Fruit fly (Drosophila melanogaster): ENCODE data around the gene Mat89Ba.

Gene Mat89Ba

DNA sequence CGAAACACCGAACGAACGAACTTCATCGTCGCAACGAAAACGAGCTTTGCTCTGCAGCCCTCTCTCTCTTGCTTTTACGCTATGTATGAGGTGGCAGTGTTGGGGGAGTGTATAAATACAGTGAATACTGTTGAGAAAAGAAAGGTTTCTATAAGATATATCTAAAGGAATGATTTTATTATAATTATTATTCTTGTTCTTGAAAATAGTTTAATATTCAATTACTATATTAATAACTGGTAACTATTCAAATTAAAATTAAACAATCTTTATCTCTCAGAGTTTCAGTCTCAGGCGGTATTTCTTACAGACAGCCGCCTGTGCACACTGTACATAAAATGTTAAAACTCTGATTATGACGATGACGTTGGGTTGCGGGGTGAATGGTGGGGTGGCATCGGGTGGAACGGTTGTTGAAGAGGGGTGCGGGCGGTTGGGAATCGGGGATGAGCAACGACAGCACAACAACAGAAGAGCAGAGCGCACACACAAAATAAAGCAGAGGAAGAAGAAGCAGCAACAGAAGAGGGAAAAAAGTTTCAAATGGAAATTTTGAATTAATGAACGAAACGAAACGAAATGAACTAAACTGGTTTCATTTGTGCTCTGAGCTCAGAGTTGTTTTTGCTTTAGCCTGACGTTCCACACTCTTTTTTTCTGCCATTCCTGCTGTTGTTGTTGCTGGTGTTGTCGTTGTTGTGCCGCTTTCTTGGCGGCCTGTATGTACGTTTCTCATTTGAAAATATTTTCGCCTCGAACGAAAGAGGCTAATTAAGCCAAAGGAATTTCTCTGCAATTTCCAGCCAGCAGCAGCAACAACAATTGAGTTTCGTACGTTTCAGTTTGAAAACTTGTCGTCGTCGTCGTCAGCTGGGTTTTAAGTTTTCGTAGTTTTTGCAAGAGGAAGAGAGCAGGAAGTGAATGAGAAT is 35.2 kb downstream of the Mat89Ba start (continued):
- no peak for TF ChIP-seq ci (GFP tag; IDR thresholded peaks at IDR 0.05)
- TF ChIP-seq CG14050 (GFP tag; IDR thresholded peaks at IDR 0.05): no peak
- peak; percentile 81 for TF ChIP-seq Atf3 (GFP tag; optimal IDR thresholded peaks at IDR 0.05)
- TF ChIP-seq H2.0 (GFP tag; IDR thresholded peaks at IDR 0.05): no peak
- no peak for TF ChIP-seq CG17361 (GFP tag; IDR thresholded peaks at IDR 0.05)
- TF ChIP-seq CG10209 (GFP tag; optimal IDR thresholded peaks at IDR 0.05): peak; percentile 97
- TF ChIP-seq CG10543 (GFP tag; optimal IDR thresholded peaks at IDR 0.05): peak; percentile 97
- no peak for TF ChIP-seq disco-r (GFP tag; optimal IDR thresholded peaks at IDR 0.05)
- TF ChIP-seq Chrac-16 (GFP tag; optimal IDR thresholded peaks at IDR 0.05): peak; percentile 97
- peak; percentile 98 for TF ChIP-seq CG6765 (GFP tag; optimal IDR thresholded peaks at IDR 0.05)
- peak; percentile 82 for TF ChIP-seq CG8290 (GFP tag; optimal IDR thresholded peaks at IDR 0.05)
- TF ChIP-seq CG8290 (tag; optimal IDR thresholded peaks at IDR 0.05): peak; percentile 40 to 91
- no peak for TF ChIP-seq Lim3 (GFP tag; IDR thresholded peaks at IDR 0.05)
- TF ChIP-seq Nf-YC (tag; optimal IDR thresholded peaks at IDR 0.05): peak; percentile 92
- TF ChIP-seq esg (GFP tag; conservative IDR thresholded peaks at IDR 0.05): no peak
- no peak for TF ChIP-seq fru (optimal IDR thresholded peaks at IDR 0.05)
- TF ChIP-seq CG4360 (GFP tag; IDR thresholded peaks at IDR 0.05): no peak
- TF ChIP-seq sens (GFP tag): peak; percentile 96
- TF ChIP-seq ftz-f1 (GFP tag; optimal IDR thresholded peaks at IDR 0.05): no peak
- peak; percentile 99 for TF ChIP-seq PHDP (tag; optimal IDR thresholded peaks at IDR 0.05)
- TF ChIP-seq CG2678 (tag; optimal IDR thresholded peaks at IDR 0.05): peak; percentile 100
- peak; percentile 86 for TF ChIP-seq pros (GFP tag; optimal IDR thresholded peaks at IDR 0.05)
- no peak for TF ChIP-seq bowl (GFP tag; IDR thresholded peaks at IDR 0.05)
- TF ChIP-seq kah (GFP tag; optimal IDR thresholded peaks at IDR 0.05): peak; percentile 91
- TF ChIP-seq CG1647 (GFP tag; optimal IDR thresholded peaks at IDR 0.05): peak; percentile 82
- peak; percentile 96 for TF ChIP-seq tio (GFP tag; optimal IDR thresholded peaks at IDR 0.05)
- peak; percentile 99 for TF ChIP-seq gem (tag; optimal IDR thresholded peaks at IDR 0.05)
- TF ChIP-seq CG3281 (GFP tag; optimal IDR thresholded peaks at IDR 0.05): peak; percentile 98
- peak; percentile 90 for TF ChIP-seq CG7987 (GFP tag; optimal IDR thresholded peaks at IDR 0.05)
- TF ChIP-seq CG6272 (GFP tag; IDR thresholded peaks at IDR 0.05): peak; percentile 97
- TF ChIP-seq CG3065 (GFP tag; optimal IDR thresholded peaks at IDR 0.05): peak; percentile 92
- TF ChIP-seq CG11247 (GFP tag; IDR thresholded peaks at IDR 0.05): no peak
- TF ChIP-seq CG33213 (GFP tag; optimal IDR thresholded peaks at IDR 0.05): peak; percentile 63
- peak; percentile 98 for TF ChIP-seq gcm (GFP tag; optimal IDR thresholded peaks at IDR 0.05)
- peak; percentile 65 for TF ChIP-seq p53 (GFP tag; optimal IDR thresholded peaks at IDR 0.05)
- TF ChIP-seq CG12236 (GFP tag; optimal IDR thresholded peaks at IDR 0.05): peak; percentile 15
- peak; percentile 96 for TF ChIP-seq cwo (GFP tag; optimal IDR thresholded peaks at IDR 0.05)
- peak; percentile 88 for TF ChIP-seq CG4854 (GFP tag; optimal IDR thresholded peaks at IDR 0.05)
- TF ChIP-seq exex (tag; optimal IDR thresholded peaks at IDR 0.05): peak; percentile 94
- TF ChIP-seq CG13424 (tag; optimal IDR thresholded peaks at IDR 0.05): peak; percentile 99
- peak; percentile 99 for TF ChIP-seq CG15269 (tag; optimal IDR thresholded peaks at IDR 0.05)
- peak; percentile 45 for TF ChIP-seq CG9797 (GFP tag; optimal IDR thresholded peaks at IDR 0.05)
- TF ChIP-seq CG7357 (GFP tag; IDR thresholded peaks at IDR 0.05): peak; percentile 93
- TF ChIP-seq az2 (GFP tag; optimal IDR thresholded peaks at IDR 0.05): peak; percentile 98
- no peak for TF ChIP-seq bbx (GFP tag; IDR thresholded peaks at IDR 0.05; ENCODE audit: partially characterized antibody)
- no peak for TF ChIP-seq Dref (GFP tag; IDR thresholded peaks at IDR 0.05)
- peak; percentile 96 for TF ChIP-seq CG1233 (GFP tag; optimal IDR thresholded peaks at IDR 0.05)
- TF ChIP-seq H15 (GFP tag; IDR thresholded peaks at IDR 0.05): no peak
- TF ChIP-seq CG8924 (tag; optimal IDR thresholded peaks at IDR 0.05): peak; percentile 99
- peak; percentile 88 for TF ChIP-seq CG18476 (GFP tag; optimal IDR thresholded peaks at IDR 0.05)
